Fruit fly (Drosophila melanogaster) whole organism, embryonic: Measurements from ENCODE around the gene CG33669.

Experiments
- BtbVII ChIP-seq: fragments of 200-800 bp; sonication (Bioruptor generic); optimal IDR thresholded peaks from 3 replicates; lab custom pipeline; 2017; ENCODE audit warnings: missing biosample characterization, mild to moderate bottlenecking, missing genetic modification characterization
- C15 ChIP-seq: fragments of 200-800 bp; sonication (Bioruptor generic); IDR thresholded peaks from 3 replicates; pipeline ENCODE4 v1.3.6; 2022; ENCODE audit warnings: missing biosample characterization, missing genetic modification characterization
- CG11695 ChIP-seq: fragments of 200-800 bp; sonication (Bioruptor generic); IDR thresholded peaks from 3 replicates; pipeline ENCODE4 v1.3.6; 2022; ENCODE audit warnings: missing biosample characterization, missing genetic modification characterization
- CG12391 ChIP-seq: fragments of 200-800 bp; sonication (Bioruptor generic); optimal IDR thresholded peaks from 3 replicates; lab custom pipeline; 2018; ENCODE audit warnings: missing biosample characterization, mild to moderate bottlenecking, missing genetic modification characterization, moderate library complexity
- CG13287 ChIP-seq: fragments of 200-800 bp; sonication (Bioruptor generic); IDR thresholded peaks from 2 replicates; pipeline ENCODE4 v1.3.6; 2022; ENCODE audit warnings: missing biosample characterization, missing genetic modification characterization; ENCODE audit not compliant: partially characterized antibody
- CG15269 ChIP-seq: fragments of 200-800 bp; sonication (Bioruptor generic); optimal IDR thresholded peaks from 2 replicates; lab custom pipeline; 2018; ENCODE audit warnings: missing biosample characterization, mild to moderate bottlenecking, missing genetic modification characterization, moderate library complexity
- CG16813 ChIP-seq: fragments of 200-800 bp; sonication (Bioruptor generic); IDR thresholded peaks from 3 replicates; pipeline ENCODE4 v1.3.6; 2022; ENCODE audit warnings: missing biosample characterization, missing genetic modification characterization; ENCODE audit not compliant: partially characterized antibody
- CG17359 ChIP-seq: fragments of 200-800 bp; sonication (Bioruptor generic); optimal IDR thresholded peaks from 3 replicates; lab custom pipeline; 2018; ENCODE audit warnings: missing biosample characterization, mild to moderate bottlenecking, missing genetic modification characterization, moderate library complexity
- CG17568 ChIP-seq: fragments of 200-800 bp; sonication (Bioruptor generic); optimal IDR thresholded peaks from 2 replicates; lab custom pipeline; 2018; ENCODE audit warnings: missing biosample characterization, mild to moderate bottlenecking, missing genetic modification characterization, moderate library complexity
- CG17612 ChIP-seq: fragments of 200-800 bp; sonication (Bioruptor generic); IDR thresholded peaks from 2 replicates; pipeline ENCODE4 v1.3.6; 2022; ENCODE audit warnings: missing biosample characterization, missing genetic modification characterization
- CG2116 ChIP-seq: fragments of 200-800 bp; sonication (Bioruptor generic); optimal IDR thresholded peaks from 3 replicates; lab custom pipeline; 2018; ENCODE audit warnings: missing biosample characterization, mild to moderate bottlenecking, missing genetic modification characterization
- CG31365 ChIP-seq: fragments of 200-800 bp; sonication (Bioruptor generic); optimal IDR thresholded peaks from 2 replicates; lab custom pipeline; 2018; ENCODE audit warnings: missing biosample characterization, mild to moderate bottlenecking, missing genetic modification characterization
- CG32532 ChIP-seq: fragments of 200-800 bp; sonication (Bioruptor generic); IDR thresholded peaks from 2 replicates; pipeline ENCODE4 v1.3.6; 2022; ENCODE audit warnings: missing biosample characterization, missing genetic modification characterization
- CG34224 ChIP-seq: fragments of 200-800 bp; sonication (Bioruptor generic); IDR thresholded peaks from 3 replicates; pipeline ENCODE4 v1.3.6; 2022; ENCODE audit warnings: missing biosample characterization, missing genetic modification characterization; ENCODE audit not compliant: partially characterized antibody
- CG4617 ChIP-seq: fragments of 200-800 bp; sonication (Bioruptor generic); optimal IDR thresholded peaks from 3 replicates; lab custom pipeline; 2016; ENCODE audit warnings: missing biosample characterization, missing genetic modification characterization, borderline replicate concordance
- CG4820 ChIP-seq: fragments of 200-800 bp; sonication (Bioruptor generic); optimal IDR thresholded peaks from 3 replicates; lab custom pipeline; 2016; ENCODE audit warnings: missing biosample characterization, missing genetic modification characterization
- CoRest ChIP-seq: fragments of 200-800 bp; sonication (Bioruptor generic); optimal IDR thresholded peaks from 3 replicates; lab custom pipeline; 2018; ENCODE audit warnings: missing biosample characterization, mild to moderate bottlenecking, missing genetic modification characterization, moderate library complexity
- Doc3 ChIP-seq: fragments of 200-800 bp; sonication (Bioruptor generic); IDR thresholded peaks from 3 replicates; pipeline ENCODE4 v1.3.6; 2022; ENCODE audit warnings: missing biosample characterization, missing genetic modification characterization; ENCODE audit not compliant: partially characterized antibody
- HLH54F ChIP-seq: fragments of 200-800 bp; sonication (Bioruptor generic); optimal IDR thresholded peaks from 3 replicates; lab custom pipeline; 2016; ENCODE audit warnings: missing biosample characterization, missing genetic modification characterization
- Hmx ChIP-seq: fragments of 200-800 bp; sonication (Bioruptor generic); optimal IDR thresholded peaks from 2 replicates; lab custom pipeline; 2016; ENCODE audit warnings: missing biosample characterization, missing genetic modification characterization
- Oaz ChIP-seq: fragments of 200-800 bp; sonication (Bioruptor generic); IDR thresholded peaks from 2 replicates; pipeline ENCODE4 v1.3.6; 2022; ENCODE audit warnings: missing biosample characterization, missing genetic modification characterization
- Opbp ChIP-seq: fragments of 200-800 bp; sonication (Bioruptor generic); IDR thresholded peaks from 3 replicates; pipeline ENCODE4 v1.3.6; 2022; ENCODE audit warnings: missing biosample characterization, missing genetic modification characterization; ENCODE audit not compliant: partially characterized antibody
- PHDP ChIP-seq: fragments of 200-800 bp; sonication (Bioruptor generic); optimal IDR thresholded peaks from 3 replicates; lab custom pipeline; 2018; ENCODE audit warnings: missing biosample characterization, mild to moderate bottlenecking, missing genetic modification characterization, moderate library complexity
- Scr ChIP-seq: fragments of 200-800 bp; sonication (Bioruptor generic); IDR thresholded peaks from 2 replicates; pipeline ENCODE4 v1.3.6; 2022; ENCODE audit warnings: missing biosample characterization, missing genetic modification characterization; ENCODE audit not compliant: partially characterized antibody
- Stat92E ChIP-seq, 3 experiments: fragments of >200 bp in 2 of 3; fragments of 200-800 bp in 1 of 3; sonication (Bioruptor generic) in 1 of 3; optimal IDR thresholded peaks; 2 replicates each; lab custom pipeline; 2017 to 2019; ENCODE audit warnings: missing biosample characterization in 3 of 3, missing genetic modification characterization in 3 of 3, mild to moderate bottlenecking in 1 of 3, moderate library complexity in 1 of 3
- al ChIP-seq: fragments of 200-800 bp; sonication (Bioruptor generic); IDR thresholded peaks from 2 replicates; pipeline ENCODE4 v1.3.6; 2022; ENCODE audit warnings: missing biosample characterization, missing genetic modification characterization
- cad ChIP-seq: fragments of >200 bp; optimal IDR thresholded peaks from 2 replicates; lab custom pipeline; 2017; ENCODE audit warnings: missing biosample characterization, missing genetic modification characterization
- chinmo ChIP-seq: fragments of 200-800 bp; sonication (Bioruptor generic); IDR thresholded peaks from 4 replicates; pipeline ENCODE4 v1.3.6; 2022; ENCODE audit warnings: missing biosample characterization, missing genetic modification characterization; ENCODE audit not compliant: partially characterized antibody
- dimm ChIP-seq: fragments of 200-800 bp; sonication (Bioruptor generic); IDR thresholded peaks from 2 replicates; pipeline ENCODE4 v1.3.6; 2022; ENCODE audit warnings: missing biosample characterization, missing genetic modification characterization
- emc ChIP-seq: fragments of 200-800 bp; sonication (Bioruptor generic); optimal IDR thresholded peaks from 2 replicates; lab custom pipeline; 2016; ENCODE audit warnings: missing biosample characterization, missing genetic modification characterization
- fd102C ChIP-seq: fragments of 200-800 bp; sonication (Bioruptor generic); optimal IDR thresholded peaks from 2 replicates; lab custom pipeline; 2018; ENCODE audit warnings: missing biosample characterization, mild to moderate bottlenecking, missing genetic modification characterization, moderate library complexity
- hb ChIP-seq: fragments of 200-800 bp; sonication (Bioruptor generic); IDR thresholded peaks from 3 replicates; pipeline ENCODE4 v1.3.6; 2022; ENCODE audit warnings: missing biosample characterization, missing genetic modification characterization; ENCODE audit not compliant: partially characterized antibody
- hbn ChIP-seq: fragments of 200-800 bp; sonication (Bioruptor generic); IDR thresholded peaks from 2 replicates; pipeline ENCODE4 v1.3.6; 2022; ENCODE audit warnings: missing biosample characterization, missing genetic modification characterization; ENCODE audit not compliant: partially characterized antibody
- jumu ChIP-seq: fragments of 200-800 bp; sonication (Bioruptor generic); optimal IDR thresholded peaks from 3 replicates; lab custom pipeline; 2016; ENCODE audit warnings: missing biosample characterization, missing genetic modification characterization
- mirr ChIP-seq: fragments of 200-800 bp; sonication (Bioruptor generic); optimal IDR thresholded peaks from 3 replicates; lab custom pipeline; 2018; ENCODE audit warnings: missing biosample characterization, mild to moderate bottlenecking, missing genetic modification characterization
- pita ChIP-seq: fragments of 200-800 bp; sonication (Bioruptor generic); optimal IDR thresholded peaks from 2 replicates; lab custom pipeline; 2017; ENCODE audit warnings: missing biosample characterization, mild to moderate bottlenecking, missing genetic modification characterization
- pzg ChIP-seq: fragments of 200-800 bp; sonication (Bioruptor generic); optimal IDR thresholded peaks from 3 replicates; lab custom pipeline; 2018; ENCODE audit warnings: missing biosample characterization, mild to moderate bottlenecking, missing genetic modification characterization, moderate library complexity
- sqz ChIP-seq: fragments of 200-800 bp; sonication (Bioruptor generic); optimal IDR thresholded peaks from 3 replicates; lab custom pipeline; 2018; ENCODE audit warnings: missing biosample characterization, mild to moderate bottlenecking, missing genetic modification characterization
- stwl ChIP-seq: fragments of 200-800 bp; sonication (Bioruptor generic); optimal IDR thresholded peaks from 3 replicates; lab custom pipeline; 2018; ENCODE audit warnings: missing biosample characterization, mild to moderate bottlenecking, missing genetic modification characterization, moderate library complexity
- tll ChIP-seq, 2 experiments: fragments of 200-800 bp in 1 of 2; fragments of >200 bp in 1 of 2; sonication (Bioruptor generic) in 1 of 2; optimal IDR thresholded peaks; 2 replicates each; lab custom pipeline; 2017 to 2019; ENCODE audit warnings: missing biosample characterization in 2 of 2, missing genetic modification characterization in 2 of 2, mild to moderate bottlenecking in 1 of 2, moderate library complexity in 1 of 2
- toy ChIP-seq: fragments of 200-800 bp; sonication (Bioruptor generic); IDR thresholded peaks from 2 replicates; pipeline ENCODE4 v1.3.6; 2022; ENCODE audit warnings: missing biosample characterization, missing genetic modification characterization
- unc-4 ChIP-seq: fragments of 200-800 bp; sonication (Bioruptor generic); IDR thresholded peaks from 2 replicates; pipeline ENCODE4 v1.3.6; 2022; ENCODE audit warnings: missing biosample characterization, missing genetic modification characterization; ENCODE audit not compliant: partially characterized antibody
- unpg ChIP-seq: fragments of 200-800 bp; sonication (Bioruptor generic); optimal IDR thresholded peaks from 3 replicates; lab custom pipeline; 2018; ENCODE audit warnings: missing biosample characterization, mild to moderate bottlenecking, missing genetic modification characterization, moderate library complexity

CG33669 gene

dm6 chrX:6361215-6361614 lies 38.7 kb downstream of the CG33669 start (continued):
- TF ChIP-seq CG31365 (tag; lab: Kevin White, UChicago), result no peak
- no peak for TF ChIP-seq Oaz (GFP tag; lab: Robert Waterston, UW)
- TF ChIP-seq unpg, result no peak
- no peak for TF ChIP-seq sqz
- TF ChIP-seq CG17612, result no peak
- TF ChIP-seq Stat92E (GFP tag; optimal IDR thresholded peaks at IDR 0.05; lab: Kevin White, UChicago), result no peak
- TF ChIP-seq cad, result no peak
- TF ChIP-seq hbn, result peak; percentile 23; the same call in 1 of the 2 replicates
- TF ChIP-seq CG2116 (GFP tag; lab: Kevin White, UChicago), result no peak
- no peak for TF ChIP-seq fd102C (GFP tag; lab: Kevin White, UChicago)
- TF ChIP-seq Hmx (GFP tag; lab: Kevin White, UChicago), result no peak
- no peak for TF ChIP-seq emc (GFP tag; lab: Kevin White, UChicago)
- TF ChIP-seq CG15269, result no peak
- TF ChIP-seq unc-4 (GFP tag; lab: Robert Waterston, UW), result peak; percentile 27; the same call in 1 of the 2 replicates
- TF ChIP-seq CG34224 (GFP tag; lab: Robert Waterston, UW), result peak; percentile 51; the same call in 2 of the 3 replicates
- no peak for TF ChIP-seq CG12391 (tag; lab: Kevin White, UChicago)
- TF ChIP-seq CG4820 (GFP tag; lab: Kevin White, UChicago), result no peak
- TF ChIP-seq jumu (GFP tag; lab: Kevin White, UChicago), result no peak
- peak; percentile 14 for TF ChIP-seq pzg (GFP tag; lab: Kevin White, UChicago)
- no peak for TF ChIP-seq CG32532
- no peak for TF ChIP-seq hb (GFP tag; lab: Robert Waterston, UW)
- peak; percentile 34; the same call in 1 of the 3 replicates for TF ChIP-seq Doc3 (GFP tag; lab: Robert Waterston, UW)
- TF ChIP-seq al, result no peak
- peak; percentile 44; the same call in 2 of the 3 replicates for TF ChIP-seq CG16813 (GFP tag; lab: Robert Waterston, UW)
- no peak for TF ChIP-seq PHDP (tag; lab: Kevin White, UChicago)
- no peak for TF ChIP-seq CG4617 (GFP tag; lab: Kevin White, UChicago)
- no peak for TF ChIP-seq HLH54F (GFP tag; lab: Kevin White, UChicago)
- no peak for TF ChIP-seq pita (GFP tag; lab: Kevin White, UChicago)
- no peak for TF ChIP-seq dimm (GFP tag; lab: Robert Waterston, UW)
- no peak for TF ChIP-seq CG11695 (GFP tag; lab: Robert Waterston, UW)
- no peak for TF ChIP-seq CG17568 (GFP tag; lab: Kevin White, UChicago)
- TF ChIP-seq BtbVII (GFP tag; lab: Kevin White, UChicago), result no peak
- TF ChIP-seq stwl (tag; lab: Kevin White, UChicago), result peak; percentile 100
- 0 out of 4 replicates have a peak, but pooled peaks have one; percentile 12 for TF ChIP-seq chinmo (GFP tag; lab: Robert Waterston, UW)
- TF ChIP-seq CoRest, result no peak
- no peak for TF ChIP-seq CG17359
- TF ChIP-seq Scr, result peak; percentile 46
- TF ChIP-seq C15 (GFP tag; lab: Robert Waterston, UW), result no peak
- no peak for TF ChIP-seq mirr (GFP tag; lab: Kevin White, UChicago)
- TF ChIP-seq toy (GFP tag; lab: Robert Waterston, UW), result no peak
- TF ChIP-seq CG13287 (GFP tag; lab: Robert Waterston, UW), result peak; percentile 48; the same call in 1 of the 2 replicates
- TF ChIP-seq tll (GFP tag; optimal IDR thresholded peaks at IDR 0.05; lab: Kevin White, UChicago), result no peak
- TF ChIP-seq Opbp (GFP tag; lab: Robert Waterston, UW), result peak; percentile 63; the same call in 2 of the 3 replicates
